Fruit fly (Drosophila melanogaster) whole organism, embryonic: ENCODE measurements around the gene edin.

Experiments used
- B-H1 ChIP-seq: fragments of 200-800 bp; sonication (Bioruptor generic); IDR thresholded peaks from 3 replicates; pipeline ENCODE4 v1.3.6; 2022; ENCODE audit warnings: missing biosample characterization, missing genetic modification characterization
- CG11398 ChIP-seq: fragments of 200-800 bp; sonication (Bioruptor generic); optimal IDR thresholded peaks from 2 replicates; lab custom pipeline; 2016; ENCODE audit warnings: missing biosample characterization, missing genetic modification characterization
- CG11560 ChIP-seq: fragments of 200-800 bp; sonication (Bioruptor generic); IDR thresholded peaks from 3 replicates; pipeline ENCODE4 v1.3.6; 2022; ENCODE audit warnings: missing biosample characterization, missing genetic modification characterization
- CG14441 ChIP-seq: fragments of 200-800 bp; sonication (Bioruptor generic); IDR thresholded peaks from 2 replicates; pipeline ENCODE4 v1.3.6; 2022; ENCODE audit warnings: missing biosample characterization, missing genetic modification characterization
- CG14860 ChIP-seq: fragments of 200-800 bp; sonication (Bioruptor generic); IDR thresholded peaks from 3 replicates; pipeline ENCODE4 v1.3.6; 2022; ENCODE audit warnings: missing biosample characterization, missing genetic modification characterization; ENCODE audit not compliant: partially characterized antibody
- CG15011 ChIP-seq: fragments of 200-800 bp; sonication (Bioruptor generic); optimal IDR thresholded peaks from 3 replicates; lab custom pipeline; 2018; ENCODE audit warnings: missing biosample characterization, mild to moderate bottlenecking, missing genetic modification characterization
- CG1529 ChIP-seq: fragments of 200-800 bp; sonication (Bioruptor generic); optimal IDR thresholded peaks from 3 replicates; lab custom pipeline; 2018; ENCODE audit warnings: missing biosample characterization, missing genetic modification characterization
- CG16813 ChIP-seq: fragments of 200-800 bp; sonication (Bioruptor generic); IDR thresholded peaks from 3 replicates; pipeline ENCODE4 v1.3.6; 2022; ENCODE audit warnings: missing biosample characterization, missing genetic modification characterization; ENCODE audit not compliant: partially characterized antibody
- CG16815 ChIP-seq: fragments of 200-800 bp; sonication (Bioruptor generic); optimal IDR thresholded peaks from 3 replicates; lab custom pipeline; 2017; ENCODE audit warnings: missing biosample characterization, mild to moderate bottlenecking, missing genetic modification characterization
- CG1792 ChIP-seq: fragments of 200-800 bp; sonication (Bioruptor generic); optimal IDR thresholded peaks from 2 replicates; lab custom pipeline; 2016; ENCODE audit warnings: missing biosample characterization, missing genetic modification characterization
- CG18262 ChIP-seq: fragments of 200-800 bp; optimal IDR thresholded peaks from 3 replicates; lab custom pipeline; 2019; ENCODE audit warnings: missing biosample characterization, mild to moderate bottlenecking, missing genetic modification characterization, moderate library complexity
- CG1832 ChIP-seq: fragments of 200-800 bp; sonication (Bioruptor generic); optimal IDR thresholded peaks from 2 replicates; lab custom pipeline; 2017; ENCODE audit warnings: missing biosample characterization, mild to moderate bottlenecking, missing genetic modification characterization, inconsistent platforms
- CG31224 ChIP-seq: fragments of 200-800 bp; sonication (Bioruptor generic); IDR thresholded peaks from 2 replicates; pipeline ENCODE4 v1.3.6; 2022; ENCODE audit warnings: missing biosample characterization, missing genetic modification characterization
- CG4404 ChIP-seq: fragments of 200-800 bp; sonication (Bioruptor generic); IDR thresholded peaks from 2 replicates; pipeline ENCODE4 v1.3.6; 2022; ENCODE audit warnings: missing biosample characterization, missing genetic modification characterization
- CG4617 ChIP-seq: fragments of 200-800 bp; sonication (Bioruptor generic); optimal IDR thresholded peaks from 3 replicates; lab custom pipeline; 2016; ENCODE audit warnings: missing biosample characterization, missing genetic modification characterization, borderline replicate concordance
- CG6175 ChIP-seq: fragments of 200-800 bp; sonication (Bioruptor generic); IDR thresholded peaks from 3 replicates; pipeline ENCODE4 v1.3.6; 2022; ENCODE audit warnings: missing biosample characterization, missing genetic modification characterization
- CG6689 ChIP-seq: fragments of 200-800 bp; sonication (Bioruptor generic); IDR thresholded peaks from 2 replicates; pipeline ENCODE4 v1.3.6; 2022; ENCODE audit warnings: missing biosample characterization, missing genetic modification characterization
- CG7987 ChIP-seq: fragments of 200-800 bp; sonication (Bioruptor generic); optimal IDR thresholded peaks from 2 replicates; lab custom pipeline; 2018; ENCODE audit warnings: missing biosample characterization, mild to moderate bottlenecking, missing genetic modification characterization, moderate library complexity
- CG8290 ChIP-seq, 3 experiments: fragments of 200-800 bp; sonication (Bioruptor generic); optimal IDR thresholded peaks; 2 replicates each; lab custom pipeline; 2016 to 2019; ENCODE audit warnings: missing biosample characterization in 3 of 3, missing genetic modification characterization in 3 of 3, mild to moderate bottlenecking in 2 of 3, moderate library complexity in 1 of 3
- CG8765 ChIP-seq: fragments of 200-800 bp; sonication (Bioruptor generic); IDR thresholded peaks from 2 replicates; pipeline ENCODE4 v1.3.6; 2022; ENCODE audit warnings: missing biosample characterization, missing genetic modification characterization
- CG9876 ChIP-seq: fragments of 200-800 bp; sonication (Bioruptor generic); optimal IDR thresholded peaks from 2 replicates; lab custom pipeline; 2016; ENCODE audit warnings: missing biosample characterization, missing genetic modification characterization
- CTCF ChIP-seq: fragments of 200-800 bp; sonication (Bioruptor generic); optimal IDR thresholded peaks from 2 replicates; lab custom pipeline; 2017; ENCODE audit warnings: missing biosample characterization, mild to moderate bottlenecking, missing genetic modification characterization, moderate library complexity
- Camta ChIP-seq: fragments of 200-800 bp; sonication (Bioruptor generic); optimal IDR thresholded peaks from 2 replicates; lab custom pipeline; 2016; ENCODE audit warnings: missing biosample characterization, missing genetic modification characterization
- Doc2 ChIP-seq: fragments of 200-800 bp; sonication (Bioruptor generic); IDR thresholded peaks from 2 replicates; pipeline ENCODE4 v1.3.6; 2022; ENCODE audit warnings: missing biosample characterization, missing genetic modification characterization
- Doc3 ChIP-seq: fragments of 200-800 bp; sonication (Bioruptor generic); IDR thresholded peaks from 3 replicates; pipeline ENCODE4 v1.3.6; 2022; ENCODE audit warnings: missing biosample characterization, missing genetic modification characterization; ENCODE audit not compliant: partially characterized antibody
- H15 ChIP-seq: fragments of 200-800 bp; sonication (Bioruptor generic); IDR thresholded peaks from 3 replicates; pipeline ENCODE4 v1.3.6; 2022; ENCODE audit warnings: missing biosample characterization, missing genetic modification characterization
- HmgD ChIP-seq: fragments of 200-800 bp; sonication (Bioruptor generic); optimal IDR thresholded peaks from 3 replicates; lab custom pipeline; 2016; ENCODE audit warnings: missing biosample characterization, missing genetic modification characterization
- Oli ChIP-seq: fragments of 200-800 bp; sonication (Bioruptor generic); optimal IDR thresholded peaks from 2 replicates; lab custom pipeline; 2018; ENCODE audit warnings: missing biosample characterization, mild to moderate bottlenecking, missing genetic modification characterization, moderate library complexity
- Six4 ChIP-seq: fragments of 200-800 bp; sonication (Bioruptor generic); optimal IDR thresholded peaks from 2 replicates; lab custom pipeline; 2016; ENCODE audit warnings: missing biosample characterization, missing genetic modification characterization
- abd-A ChIP-seq: fragments of 200-800 bp; sonication (Bioruptor generic); optimal IDR thresholded peaks from 3 replicates; lab custom pipeline; 2019; ENCODE audit warnings: missing biosample characterization, mild to moderate bottlenecking, missing genetic modification characterization, moderate library complexity
- ac ChIP-seq: fragments of 200-800 bp; sonication (Bioruptor generic); optimal IDR thresholded peaks from 3 replicates; lab custom pipeline; 2017; ENCODE audit warnings: missing biosample characterization, mild to moderate bottlenecking, missing genetic modification characterization
- ap ChIP-seq: fragments of 200-800 bp; sonication (Bioruptor generic); IDR thresholded peaks from 2 replicates; pipeline ENCODE4 v1.3.6; 2022; ENCODE audit warnings: missing biosample characterization, missing genetic modification characterization
- chinmo ChIP-seq: fragments of 200-800 bp; sonication (Bioruptor generic); IDR thresholded peaks from 4 replicates; pipeline ENCODE4 v1.3.6; 2022; ENCODE audit warnings: missing biosample characterization, missing genetic modification characterization; ENCODE audit not compliant: partially characterized antibody
- croc ChIP-seq: fragments of 200-800 bp; sonication (Bioruptor generic); conservative IDR thresholded peaks from 3 replicates; pipeline ENCODE4 v1.3.6; 2022; ENCODE audit warnings: missing biosample characterization, missing genetic modification characterization
- hkb ChIP-seq, 2 experiments: fragments of 200-800 bp in 1 of 2; fragments of >200 bp in 1 of 2; sonication (Bioruptor generic) in 1 of 2; IDR thresholded peaks in 1 of 2; optimal IDR thresholded peaks in 1 of 2; 2 replicates each; pipeline versions ENCODE4 v1.3.6 to Lab custom; 2017 to 2022; ENCODE audit warnings: missing biosample characterization in 1 of 2, missing genetic modification characterization in 1 of 2
- kah ChIP-seq: fragments of 200-800 bp; sonication (Bioruptor generic); optimal IDR thresholded peaks from 2 replicates; lab custom pipeline; 2018; ENCODE audit warnings: missing biosample characterization, mild to moderate bottlenecking, missing genetic modification characterization
- knrl ChIP-seq: fragments of 200-800 bp; sonication (Bioruptor generic); IDR thresholded peaks from 3 replicates; pipeline ENCODE4 v1.3.6; 2022; ENCODE audit warnings: missing biosample characterization, missing genetic modification characterization; ENCODE audit not compliant: partially characterized antibody
- lmd ChIP-seq: fragments of 200-800 bp; sonication (Bioruptor generic); IDR thresholded peaks from 2 replicates; pipeline ENCODE4 v1.3.6; 2022; ENCODE audit warnings: missing biosample characterization, missing genetic modification characterization
- mam ChIP-seq: fragments of 200-800 bp; sonication (Bioruptor generic); optimal IDR thresholded peaks from 3 replicates; lab custom pipeline; 2016; ENCODE audit warnings: missing biosample characterization, missing genetic modification characterization
- nmo ChIP-seq: fragments of 200-800 bp; sonication (Bioruptor generic); optimal IDR thresholded peaks from 2 replicates; lab custom pipeline; 2018; ENCODE audit warnings: missing biosample characterization, mild to moderate bottlenecking, missing genetic modification characterization, moderate library complexity
- p53 ChIP-seq: fragments of 200-800 bp; sonication (Bioruptor generic); optimal IDR thresholded peaks from 2 replicates; lab custom pipeline; 2016; ENCODE audit warnings: missing biosample characterization, missing genetic modification characterization
- repo ChIP-seq: fragments of 200-800 bp; sonication (Bioruptor generic); optimal IDR thresholded peaks from 2 replicates; lab custom pipeline; 2016; ENCODE audit warnings: missing biosample characterization, missing genetic modification characterization
- sr ChIP-seq: fragments of 200-800 bp; sonication (Bioruptor generic); IDR thresholded peaks from 3 replicates; pipeline ENCODE4 v1.3.6; 2022; ENCODE audit warnings: missing biosample characterization, missing genetic modification characterization
- stwl ChIP-seq: fragments of 200-800 bp; sonication (Bioruptor generic); optimal IDR thresholded peaks from 3 replicates; lab custom pipeline; 2018; ENCODE audit warnings: missing biosample characterization, mild to moderate bottlenecking, missing genetic modification characterization, moderate library complexity
- sug ChIP-seq: fragments of 200-800 bp; optimal IDR thresholded peaks from 2 replicates; lab custom pipeline; 2019; ENCODE audit warnings: missing biosample characterization, mild to moderate bottlenecking, missing genetic modification characterization, moderate library complexity
- tna ChIP-seq: fragments of 200-800 bp; sonication (Bioruptor generic); IDR thresholded peaks from 2 replicates; pipeline ENCODE4 v1.3.6; 2022; ENCODE audit warnings: missing biosample characterization, missing genetic modification characterization; ENCODE audit not compliant: partially characterized antibody
- tup ChIP-seq: fragments of 200-800 bp; sonication (Bioruptor generic); optimal IDR thresholded peaks from 2 replicates; lab custom pipeline; 2016; ENCODE audit warnings: missing biosample characterization, mild to moderate bottlenecking, missing genetic modification characterization, moderate library complexity
- zfh1 ChIP-seq: fragments of 200-800 bp; sonication (Bioruptor generic); IDR thresholded peaks from 3 replicates; pipeline ENCODE4 v1.3.6; 2022; ENCODE audit warnings: missing biosample characterization, missing genetic modification characterization

edin gene

DNA sequence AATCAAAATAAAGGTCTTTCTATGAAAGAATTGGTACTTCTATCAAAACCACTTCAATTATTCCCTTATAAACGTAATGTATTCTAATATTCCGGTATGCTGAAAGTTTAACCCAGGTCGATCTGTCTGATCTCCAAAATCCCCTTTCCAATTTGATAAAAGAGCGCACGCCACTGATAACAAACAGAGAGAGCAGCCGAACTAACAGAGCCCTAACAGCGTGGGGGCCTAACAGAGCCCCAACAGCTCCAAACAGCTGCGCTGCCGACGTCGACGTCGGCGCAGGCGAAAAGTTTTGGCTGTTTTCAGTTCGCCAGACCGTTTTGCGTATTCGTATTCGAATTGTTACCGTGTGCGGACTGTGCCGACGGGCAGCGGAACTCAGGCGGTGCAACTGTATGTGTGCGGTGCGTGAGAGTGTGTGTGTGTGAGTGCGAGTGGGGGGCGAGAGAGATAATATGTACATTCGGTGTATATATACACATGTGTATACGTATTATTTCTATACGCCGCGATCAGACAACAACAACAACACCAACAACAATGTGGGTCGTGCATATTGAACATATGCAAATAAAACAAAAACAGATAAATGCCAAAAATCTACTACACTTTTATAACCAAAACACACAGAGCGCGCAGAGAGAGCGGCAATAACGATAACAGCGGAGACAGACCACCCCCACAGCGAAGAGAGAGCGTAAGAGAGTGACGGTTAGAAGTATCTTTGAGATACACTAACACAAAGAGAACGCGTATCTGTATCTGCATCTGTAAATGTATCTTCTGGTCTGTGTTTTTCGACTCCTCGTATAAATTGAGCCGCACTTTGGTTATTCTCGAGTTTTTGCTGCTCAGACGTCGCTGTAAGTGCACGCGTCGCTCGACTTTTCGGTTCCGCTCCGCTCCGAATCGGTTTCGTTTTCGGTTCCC, 7.6 kb upstream of the edin start, which contains the start of gene Oatp74D (continued):
- TF ChIP-seq H15 (GFP tag; lab: Robert Waterston, UW) (0 out of 3 replicates have a peak, but pooled peaks have one; percentile 5), Doc3 (no peak), CG4404 (no peak), CG1832 (GFP tag; lab: Kevin White, UChicago) (no peak), p53 (no peak), CG11560 (no peak), CG16813 (GFP tag; lab: Robert Waterston, UW) (no peak; the same call in 2 of the 3 replicates), CG1529 (GFP tag; lab: Kevin White, UChicago) (peak; percentile 55), CG6175 (GFP tag; lab: Robert Waterston, UW) (peak; percentile 41; the same call in 1 of the 3 replicates), HmgD (GFP tag; lab: Kevin White, UChicago) (peak; percentile 40), CG14441 (0 out of 2 replicates have a peak, but pooled peaks have one; percentile 11), sug (tag; lab: Kevin White, UChicago) (peak; percentile 87), mam (GFP tag; lab: Kevin White, UChicago) (peak; percentile 64), kah (GFP tag; lab: Kevin White, UChicago) (no peak), sr (GFP tag; lab: Robert Waterston, UW) (peak; percentile 68), CG7987 (GFP tag; lab: Kevin White, UChicago) (peak; percentile 71), Camta (GFP tag; lab: Kevin White, UChicago) (peak; percentile 24), hkb (optimal IDR thresholded peaks at IDR 0.05; lab: Kevin White, UChicago) (no peak), hkb (GFP tag; IDR thresholded peaks at IDR 0.05; lab: Robert Waterston, UW) (peak; percentile 44), nmo (GFP tag; lab: Kevin White, UChicago) (peak; percentile 25), tna (GFP tag; lab: Robert Waterston, UW) (peak; percentile 37; the same call in 1 of the 2 replicates), CG8290 (GFP tag; optimal IDR thresholded peaks at IDR 0.05; lab: Kevin White, UChicago) (no peak), CG8290 (tag; optimal IDR thresholded peaks at IDR 0.05; lab: Kevin White, UChicago) (peak; percentile 20 to 72), Oli (tag; lab: Kevin White, UChicago) (peak; percentile 12), Six4 (GFP tag; lab: Kevin White, UChicago) (no peak), chinmo (GFP tag; lab: Robert Waterston, UW) (peak; percentile 98), B-H1 (GFP tag; lab: Robert Waterston, UW) (no peak; the same call in 2 of the 3 replicates), CTCF (no peak), CG9876 (GFP tag; lab: Kevin White, UChicago) (no peak), CG31224 (GFP tag; lab: Robert Waterston, UW) (no peak), croc (GFP tag; lab: Robert Waterston, UW) (no peak), zfh1 (GFP tag; lab: Robert Waterston, UW) (peak; percentile 30; the same call in 2 of the 3 replicates), CG8765 (no peak), CG4617 (GFP tag; lab: Kevin White, UChicago) (no peak), CG15011 (GFP tag; lab: Kevin White, UChicago) (peak; percentile 21), CG6689 (GFP tag; lab: Robert Waterston, UW) (no peak), stwl (tag; lab: Kevin White, UChicago) (no peak), Doc2 (no peak), CG1792 (GFP tag; lab: Kevin White, UChicago) (peak; percentile 65), CG16815 (GFP tag; lab: Kevin White, UChicago) (no peak), tup (GFP tag; lab: Kevin White, UChicago) (no peak), abd-A (tag; lab: Kevin White, UChicago) (peak; percentile 94), ac (GFP tag; lab: Kevin White, UChicago) (peak; percentile 27), lmd (GFP tag; lab: Robert Waterston, UW) (0 out of 2 replicates have a peak, but pooled peaks have one; percentile 10), ap (GFP tag; lab: Robert Waterston, UW) (no peak), CG14860 (GFP tag; lab: Robert Waterston, UW) (no peak), CG11398 (GFP tag; lab: Kevin White, UChicago) (peak; percentile 3), repo (GFP tag; lab: Kevin White, UChicago) (no peak), knrl (no peak), CG18262 (peak; percentile 33)
